Fruit fly (Drosophila melanogaster): ENCODE measurements around the gene CG3386.

The CG3386 gene

dm6 chr3L:704661-705543, 22.6 kb upstream of the CG3386 start (continued):
- TF ChIP-seq CG42726 (GFP tag; IDR thresholded peaks at IDR 0.05; ENCODE audit: partially characterized antibody) (no peak), CG6813 (GFP tag; optimal IDR thresholded peaks at IDR 0.05) (no peak), seq (GFP tag; IDR thresholded peaks at IDR 0.05) (no peak), twi (tag; optimal IDR thresholded peaks at IDR 0.05) (no peak), bab2 (GFP tag; optimal IDR thresholded peaks at IDR 0.05) (no peak), fd64A (GFP tag; optimal IDR thresholded peaks at IDR 0.05) (no peak), CG8944 (GFP tag; optimal IDR thresholded peaks at IDR 0.05) (no peak), CG31365 (tag; optimal IDR thresholded peaks at IDR 0.05) (no peak), CG6765 (GFP tag; optimal IDR thresholded peaks at IDR 0.05) (no peak), CG12942 (GFP tag; optimal IDR thresholded peaks at IDR 0.05) (no peak), chm (GFP tag; IDR thresholded peaks at IDR 0.05) (no peak), da (GFP tag; optimal IDR thresholded peaks at IDR 0.05) (no peak), bbx (GFP tag; IDR thresholded peaks at IDR 0.05; ENCODE audit: partially characterized antibody) (no peak), ab (GFP tag; optimal IDR thresholded peaks at IDR 0.05) (no peak), Drgx (GFP tag; IDR thresholded peaks at IDR 0.05) (peak; percentile 48), CG18011 (GFP tag; optimal IDR thresholded peaks at IDR 0.05) (no peak), CG3163 (GFP tag; optimal IDR thresholded peaks at IDR 0.05) (no peak), CG4424 (GFP tag; optimal IDR thresholded peaks at IDR 0.05) (peak; percentile 15), Hsf (GFP tag; optimal IDR thresholded peaks at IDR 0.05) (peak; percentile 3), sob (GFP tag; IDR thresholded peaks at IDR 0.05) (no peak), croc (GFP tag; conservative IDR thresholded peaks at IDR 0.05) (no peak), ems (GFP tag; optimal IDR thresholded peaks at IDR 0.05) (no peak), CG12659 (GFP tag; optimal IDR thresholded peaks at IDR 0.05) (no peak), ci (GFP tag; IDR thresholded peaks at IDR 0.05) (peak; percentile 59; the same call in 2 of the 3 replicates), Lpt (GFP tag; optimal IDR thresholded peaks at IDR 0.05) (no peak), gsb (GFP tag; IDR thresholded peaks at IDR 0.05) (no peak), insv (GFP tag; optimal IDR thresholded peaks at IDR 0.05) (no peak), ind (GFP tag; optimal IDR thresholded peaks at IDR 0.05) (peak; percentile 13), tup (GFP tag; optimal IDR thresholded peaks at IDR 0.05) (no peak), luna (GFP tag; optimal IDR thresholded peaks at IDR 0.05) (no peak), btn (GFP tag; optimal IDR thresholded peaks at IDR 0.05) (no peak), CHES-1-like (GFP tag; optimal IDR thresholded peaks at IDR 0.05) (no peak), sens (GFP tag) (no peak), otp (GFP tag; IDR thresholded peaks at IDR 0.05) (peak; percentile 59; the same call in 1 of the 3 replicates), Fer2 (tag; optimal IDR thresholded peaks at IDR 0.05) (no peak), B-H1 (GFP tag; IDR thresholded peaks at IDR 0.05) (peak; percentile 38; the same call in 1 of the 3 replicates), nmo (GFP tag; optimal IDR thresholded peaks at IDR 0.05) (peak; percentile 6), pros (GFP tag; optimal IDR thresholded peaks at IDR 0.05) (no peak), nerfin-1 (tag; optimal IDR thresholded peaks at IDR 0.05) (no peak), CG34422 (GFP tag; IDR thresholded peaks at IDR 0.05) (0 out of 3 replicates have a peak, but pooled peaks have one; percentile 33), pum (GFP tag; optimal IDR thresholded peaks at IDR 0.05) (no peak), Hr78 (GFP tag; optimal IDR thresholded peaks at IDR 0.05) (no peak), CG7745 (tag; optimal IDR thresholded peaks at IDR 0.05) (no peak), p53 (GFP tag; optimal IDR thresholded peaks at IDR 0.05) (no peak), NFAT (GFP tag; IDR thresholded peaks at IDR 0.05) (no peak), CG6854 (GFP tag; optimal IDR thresholded peaks at IDR 0.05) (no peak), CG31388 (GFP tag; optimal IDR thresholded peaks at IDR 0.05) (no peak), NC2β (GFP tag; optimal IDR thresholded peaks at IDR 0.05) (no peak), amos (GFP tag; IDR thresholded peaks at IDR 0.05; ENCODE audit: partially characterized antibody) (no peak), CG12391 (tag; optimal IDR thresholded peaks at IDR 0.05) (peak; percentile 37)
